Worm (Caenorhabditis elegans): ENCODE measurements around the gene rad-51.

rad-51 gene

DNA sequence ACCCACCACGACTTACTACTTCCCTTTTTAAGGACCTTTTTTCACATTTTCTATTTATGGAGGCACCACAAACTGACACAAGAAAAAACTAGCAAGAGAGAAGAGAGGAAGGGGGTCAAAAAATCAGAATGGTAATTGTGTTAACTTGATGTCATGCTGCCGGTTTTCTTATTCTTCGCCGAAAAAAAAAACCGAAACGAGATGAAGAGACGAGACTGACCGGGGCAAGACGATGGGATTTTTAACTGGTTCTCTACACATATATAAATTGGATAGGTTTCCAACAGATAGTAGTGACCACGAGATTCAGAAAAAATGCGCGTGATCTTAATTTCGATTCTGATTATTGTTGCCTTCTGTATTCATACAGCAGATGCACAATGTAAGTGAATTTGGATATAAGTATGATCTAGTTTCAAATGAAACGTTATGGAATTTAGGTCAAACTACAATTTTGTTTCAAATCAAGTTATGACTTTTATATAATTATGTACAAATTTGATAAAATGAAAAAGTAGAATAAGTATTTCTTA lies 10.2 kb downstream of the rad-51 start, which contains the start of gene Y43C5A.3:
Gene Y43C5A.3, plus strand, starts transcription at position 256 of the 533 bp plus-strand sequence.
- TF ChIP-seq ama-1 (optimal IDR thresholded peaks at IDR 0.05) (no peak), zip-5 (tag; optimal IDR thresholded peaks at IDR 0.05) (no peak), ceh-34 (tag; optimal IDR thresholded peaks at IDR 0.05) (no peak), pros-1 (tag; optimal IDR thresholded peaks at IDR 0.05) (no peak), unc-3 (GFP tag; conservative IDR thresholded peaks at IDR 0.05) (no peak), unc-3 (tag; optimal IDR thresholded peaks at IDR 0.05) (no peak), ceh-2 (tag; optimal IDR thresholded peaks at IDR 0.05) (no peak), F13H6.1 (tag; optimal IDR thresholded peaks at IDR 0.05) (no peak)

DNA sequence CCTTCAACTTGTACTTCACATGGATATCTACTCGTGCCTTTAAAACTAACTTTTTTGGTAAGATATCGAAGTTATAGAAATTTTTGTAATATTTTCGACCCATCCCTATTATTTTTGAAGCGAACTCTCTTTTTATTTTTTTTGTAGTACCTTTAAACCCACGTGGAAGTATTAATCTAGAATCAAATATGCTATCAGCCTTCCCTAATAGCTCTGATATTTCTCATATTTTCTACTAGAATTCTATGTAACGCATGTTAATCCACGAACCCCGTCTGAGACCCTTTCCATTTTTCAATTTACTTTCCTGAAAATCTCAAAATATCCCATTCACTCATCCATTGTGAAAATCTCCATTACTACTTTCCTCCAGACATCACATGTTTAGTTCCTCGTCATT lies 10.7 kb downstream of the rad-51 start:
- TF ChIP-seq che-1 (tag; optimal IDR thresholded peaks at IDR 0.05) (no peak), ceh-6 (GFP tag; optimal IDR thresholded peaks at IDR 0.05) (no peak), hlh-15 (tag; optimal IDR thresholded peaks at IDR 0.05) (no peak), T23F11.4 (GFP tag; optimal IDR thresholded peaks at IDR 0.05) (no peak), rnt-1 (tag; optimal IDR thresholded peaks at IDR 0.05) (no peak), ceh-14 (tag; optimal IDR thresholded peaks at IDR 0.05) (no peak), elt-4 (tag; optimal IDR thresholded peaks at IDR 0.05) (no peak), hlh-30 (tag; optimal IDR thresholded peaks at IDR 0.05; ENCODE audit: insufficient read depth) (no peak), ttx-3 (tag; optimal IDR thresholded peaks at IDR 0.05) (no peak), dmd-4 (tag; optimal IDR thresholded peaks at IDR 0.05; ENCODE audit: borderline replicate concordance) (no peak), nfya-1 (tag; optimal IDR thresholded peaks at IDR 0.05) (no peak)

DNA sequence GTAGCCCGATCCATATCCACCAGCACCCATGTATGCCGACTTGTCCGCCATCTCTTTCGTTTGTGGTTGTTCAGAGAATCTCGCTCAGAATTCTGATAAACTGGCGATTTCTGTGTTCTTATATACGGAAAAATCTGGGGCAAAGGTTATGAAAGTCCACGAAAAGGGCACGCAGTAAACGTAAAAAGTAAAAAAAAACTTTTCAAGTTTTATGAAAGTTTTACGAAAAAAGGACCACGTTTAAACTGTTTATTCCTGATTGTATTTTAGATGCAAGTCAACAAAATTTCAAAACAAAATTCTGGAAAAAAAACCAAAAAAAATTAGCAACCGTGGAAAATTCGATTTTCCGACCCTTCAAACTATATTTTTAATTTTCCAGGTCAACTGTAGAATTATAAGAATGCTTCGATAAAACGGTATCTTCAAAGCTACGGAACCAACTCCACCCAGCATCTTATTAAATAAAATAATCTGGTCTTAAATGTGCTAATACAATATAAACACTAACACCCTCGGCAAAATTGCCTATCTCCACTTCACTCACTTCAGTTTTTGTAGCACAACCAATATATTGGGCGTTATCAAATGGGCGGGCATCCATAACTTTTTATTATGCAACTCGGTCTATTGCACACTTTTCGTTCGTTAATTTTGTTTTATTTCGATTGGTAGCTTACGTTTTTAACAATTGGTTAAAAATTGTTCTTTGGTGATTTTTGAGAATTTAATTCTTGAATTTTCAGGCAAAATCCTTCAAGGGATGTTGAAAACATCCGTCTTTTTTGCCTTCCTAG lies 14.7 kb downstream of the rad-51 start, which contains the start of the genes nspd-7 and Y43C5A.2:
Gene nspd-7, minus strand, starts transcription at position 51 of the 797 bp plus-strand sequence.
Gene Y43C5A.2, plus strand, starts transcription at position 747 of the 797 bp plus-strand sequence.
- TF ChIP-seq madf-2 (tag; optimal IDR thresholded peaks at IDR 0.05) = no peak
- no peak for TF ChIP-seq sox-4 (tag; optimal IDR thresholded peaks at IDR 0.05)
- TF ChIP-seq tbx-2 (tag; optimal IDR thresholded peaks at IDR 0.05) = no peak
- no peak for TF ChIP-seq ceh-24 (tag; optimal IDR thresholded peaks at IDR 0.05)
- no peak for TF ChIP-seq C38D4.7 (GFP tag; optimal IDR thresholded peaks at IDR 0.05)
- no peak for TF ChIP-seq ceh-48 (tag; optimal IDR thresholded peaks at IDR 0.05)
- TF ChIP-seq ets-4 (tag; optimal IDR thresholded peaks at IDR 0.05) = no peak
- TF ChIP-seq ceh-2 (tag; optimal IDR thresholded peaks at IDR 0.05) = no peak
- no peak for TF ChIP-seq unc-3 (GFP tag; conservative IDR thresholded peaks at IDR 0.05)
- TF ChIP-seq unc-3 (tag; optimal IDR thresholded peaks at IDR 0.05) = no peak
- no peak for TF ChIP-seq zip-5 (tag; optimal IDR thresholded peaks at IDR 0.05)
- no peak for TF ChIP-seq tbx-7 (tag; optimal IDR thresholded peaks at IDR 0.05)
- no peak for TF ChIP-seq Y22D7AL.16 (tag; optimal IDR thresholded peaks at IDR 0.05)
- TF ChIP-seq hlh-8 (tag; optimal IDR thresholded peaks at IDR 0.05) = no peak
- TF ChIP-seq mec-3 (tag; optimal IDR thresholded peaks at IDR 0.05; ENCODE audit: borderline replicate concordance) = no peak
- no peak for TF ChIP-seq ceh-45 (GFP tag; IDR thresholded peaks at IDR 0.05)
- TF ChIP-seq nhr-11 (tag; optimal IDR thresholded peaks at IDR 0.05) = no peak
- TF ChIP-seq ceh-22 (tag; optimal IDR thresholded peaks at IDR 0.05) = no peak

DNA sequence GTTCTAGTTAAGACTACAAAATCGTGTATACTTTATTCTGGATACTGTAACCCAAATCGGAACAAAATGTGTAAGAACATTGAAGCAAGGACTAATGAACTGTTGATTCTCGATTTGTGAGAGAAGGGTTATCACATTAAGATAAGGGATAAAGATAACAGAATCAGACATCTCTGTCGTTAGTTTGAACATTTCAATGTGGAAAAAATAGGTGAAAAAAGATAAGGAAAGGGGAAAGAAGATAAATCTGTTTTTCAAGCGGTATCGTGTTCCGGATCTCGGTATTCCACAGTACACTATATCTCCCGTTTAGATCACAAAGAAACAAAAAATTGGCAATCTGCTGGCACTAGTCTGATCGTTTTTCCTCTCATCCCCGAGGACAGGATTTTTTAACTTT lies 23.0 kb downstream of the rad-51 start:
- TF ChIP-seq nfya-1 (tag; optimal IDR thresholded peaks at IDR 0.05) (no peak), rnt-1 (tag; optimal IDR thresholded peaks at IDR 0.05) (peak; percentile 44)

DNA sequence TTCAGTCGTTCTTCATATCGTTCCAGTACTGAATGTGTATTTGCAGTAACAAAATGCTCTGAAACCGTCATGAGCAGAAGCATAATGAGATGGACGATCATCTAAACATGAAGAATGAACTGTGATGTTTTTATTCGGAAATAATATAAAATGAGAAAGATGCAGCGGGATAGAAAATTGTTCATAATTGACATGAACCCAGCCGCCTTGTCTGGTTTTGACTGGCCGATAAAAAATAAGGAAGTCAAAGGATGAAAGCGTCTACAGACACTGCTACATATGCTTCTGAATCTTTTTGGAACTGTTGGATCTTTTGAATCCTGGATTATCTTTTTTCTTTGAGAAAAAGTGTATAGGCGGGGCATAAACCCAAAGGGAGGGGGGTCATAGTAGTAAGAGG lies 24.5 kb downstream of the rad-51 start, which contains the start of gene F01G10.9:
Gene F01G10.9, minus strand, starts transcription at position 101 of the 400 bp plus-strand sequence.
- TF ChIP-seq hlh-30 (tag; optimal IDR thresholded peaks at IDR 0.05; ENCODE audit: insufficient read depth) = no peak
- TF ChIP-seq rnt-1 (tag; optimal IDR thresholded peaks at IDR 0.05) = no peak
- no peak for TF ChIP-seq elt-2 (tag; optimal IDR thresholded peaks at IDR 0.05)
- no peak for TF ChIP-seq sdc-2 (tag; optimal IDR thresholded peaks at IDR 0.05)
- no peak for TF ChIP-seq Y22D7AL.16 (tag; optimal IDR thresholded peaks at IDR 0.05)
- TF ChIP-seq pqm-1 (tag; optimal IDR thresholded peaks at IDR 0.05) = no peak
- TF ChIP-seq ref-2 (tag; optimal IDR thresholded peaks at IDR 0.05) = no peak
- no peak for TF ChIP-seq fkh-10 (GFP tag; optimal IDR thresholded peaks at IDR 0.05)
- no peak for TF ChIP-seq pha-2 (tag; optimal IDR thresholded peaks at IDR 0.05)
- no peak for TF ChIP-seq gmeb-2 (tag; optimal IDR thresholded peaks at IDR 0.05)
- TF ChIP-seq ceh-24 (tag; optimal IDR thresholded peaks at IDR 0.05) = no peak
- no peak for TF ChIP-seq nfya-1 (tag; optimal IDR thresholded peaks at IDR 0.05)
- no peak for TF ChIP-seq ceh-48 (tag; optimal IDR thresholded peaks at IDR 0.05)
- TF ChIP-seq tbx-2 (tag; optimal IDR thresholded peaks at IDR 0.05) = no peak

Data from whole organism, late embryonic.